Fruit fly (Drosophila melanogaster) whole organism, embryonic: ENCODE measurements around the gene CG8564.

ENCODE experiments used
- Asciz ChIP-seq: fragments of 200-800 bp; sonication (Bioruptor generic); optimal IDR thresholded peaks from 2 replicates; lab custom pipeline; 2017; ENCODE audit warnings: missing biosample characterization, mild to moderate bottlenecking, missing genetic modification characterization, missing genetic modification reagents
- BEAF-32 ChIP-seq: fragments of 200-800 bp; sonication (Bioruptor generic); optimal IDR thresholded peaks from 3 replicates; lab custom pipeline; 2017; ENCODE audit warnings: missing biosample characterization, missing genetic modification characterization, mild to moderate bottlenecking, moderate library complexity, missing genetic modification reagents
- Bdp1 ChIP-seq: fragments of 200-800 bp; sonication (Bioruptor generic); optimal IDR thresholded peaks from 3 replicates; lab custom pipeline; 2016; ENCODE audit warnings: missing biosample characterization, missing genetic modification characterization
- CG11560 ChIP-seq: fragments of 200-800 bp; sonication (Bioruptor generic); IDR thresholded peaks from 3 replicates; pipeline ENCODE4 v1.3.6; 2022; ENCODE audit warnings: missing biosample characterization, missing genetic modification characterization
- CG12219 ChIP-seq: fragments of 200-800 bp; sonication (Bioruptor generic); optimal IDR thresholded peaks from 3 replicates; lab custom pipeline; 2018; ENCODE audit warnings: missing biosample characterization, mild to moderate bottlenecking, missing genetic modification characterization
- CG12942 ChIP-seq: fragments of 200-800 bp; sonication (Bioruptor generic); optimal IDR thresholded peaks from 3 replicates; lab custom pipeline; 2016; ENCODE audit warnings: missing biosample characterization, missing genetic modification characterization
- CG14050 ChIP-seq: fragments of 200-800 bp; sonication (Bioruptor generic); IDR thresholded peaks from 3 replicates; pipeline ENCODE4 v1.3.6; 2022; ENCODE audit warnings: missing biosample characterization, missing genetic modification characterization
- CG15073 ChIP-seq: fragments of 200-800 bp; sonication (Bioruptor generic); optimal IDR thresholded peaks from 2 replicates; lab custom pipeline; 2016; ENCODE audit warnings: missing biosample characterization, missing genetic modification characterization
- CG1602 ChIP-seq: fragments of 200-800 bp; sonication (Bioruptor generic); optimal IDR thresholded peaks from 3 replicates; lab custom pipeline; 2016; ENCODE audit warnings: missing biosample characterization, missing genetic modification characterization
- CG16863 ChIP-seq: fragments of 200-800 bp; sonication (Bioruptor generic); optimal IDR thresholded peaks from 3 replicates; lab custom pipeline; 2016; ENCODE audit warnings: missing biosample characterization, missing genetic modification characterization
- CG18619 ChIP-seq: fragments of 200-800 bp; sonication (Bioruptor generic); optimal IDR thresholded peaks from 3 replicates; lab custom pipeline; 2017; ENCODE audit warnings: missing biosample characterization, mild to moderate bottlenecking, missing genetic modification characterization
- CG2120 ChIP-seq: fragments of 200-800 bp; sonication (Bioruptor generic); optimal IDR thresholded peaks from 3 replicates; lab custom pipeline; 2016; ENCODE audit warnings: missing biosample characterization, missing genetic modification characterization
- CG34376 ChIP-seq: fragments of 200-800 bp; sonication (Bioruptor generic); optimal IDR thresholded peaks from 2 replicates; lab custom pipeline; 2018; ENCODE audit warnings: missing biosample characterization, mild to moderate bottlenecking, missing genetic modification characterization
- CG5245 ChIP-seq: fragments of 200-800 bp; sonication (Bioruptor generic); optimal IDR thresholded peaks from 3 replicates; lab custom pipeline; 2016; ENCODE audit warnings: missing biosample characterization, missing genetic modification characterization
- CG6791 ChIP-seq: fragments of 200-800 bp; sonication (Bioruptor generic); IDR thresholded peaks from 3 replicates; pipeline ENCODE4 v1.3.6; 2022; ENCODE audit warnings: missing biosample characterization, missing genetic modification characterization; ENCODE audit not compliant: partially characterized antibody
- CG7745 ChIP-seq: fragments of 200-800 bp; sonication (Bioruptor generic); optimal IDR thresholded peaks from 2 replicates; lab custom pipeline; 2018; ENCODE audit warnings: missing biosample characterization, mild to moderate bottlenecking, missing genetic modification characterization, moderate library complexity
- CG7839 ChIP-seq: fragments of 200-800 bp; sonication (Bioruptor generic); optimal IDR thresholded peaks from 3 replicates; lab custom pipeline; 2018; ENCODE audit warnings: missing biosample characterization, mild to moderate bottlenecking, missing genetic modification characterization, moderate library complexity
- CG8765 ChIP-seq: fragments of 200-800 bp; sonication (Bioruptor generic); IDR thresholded peaks from 2 replicates; pipeline ENCODE4 v1.3.6; 2022; ENCODE audit warnings: missing biosample characterization, missing genetic modification characterization
- CG8924 ChIP-seq: fragments of 200-800 bp; optimal IDR thresholded peaks from 3 replicates; lab custom pipeline; 2019; ENCODE audit warnings: missing biosample characterization, mild to moderate bottlenecking, missing genetic modification characterization, moderate library complexity
- CkIIα-i1 ChIP-seq: fragments of 200-800 bp; sonication (Bioruptor generic); IDR thresholded peaks from 2 replicates; pipeline ENCODE4 v1.3.6; 2022; ENCODE audit warnings: missing biosample characterization, missing genetic modification characterization
- Ets65A ChIP-seq: fragments of 200-800 bp; sonication (Bioruptor generic); peaks from one replicate; lab custom pipeline; 2016; ENCODE audit warnings: missing biosample characterization, missing genetic modification characterization
- Fer3 ChIP-seq: fragments of 200-800 bp; sonication (Bioruptor generic); optimal IDR thresholded peaks from 2 replicates; lab custom pipeline; 2018; ENCODE audit warnings: missing biosample characterization, mild to moderate bottlenecking, missing genetic modification characterization, moderate library complexity
- HLHmδ ChIP-seq: fragments of 200-800 bp; sonication (Bioruptor generic); optimal IDR thresholded peaks from 2 replicates; lab custom pipeline; 2018; ENCODE audit warnings: missing biosample characterization, mild to moderate bottlenecking, missing genetic modification characterization, moderate library complexity
- HmgD ChIP-seq: fragments of 200-800 bp; sonication (Bioruptor generic); optimal IDR thresholded peaks from 3 replicates; lab custom pipeline; 2016; ENCODE audit warnings: missing biosample characterization, missing genetic modification characterization
- Mrtf ChIP-seq: fragments of 200-800 bp; sonication (Bioruptor generic); IDR thresholded peaks from 3 replicates; pipeline ENCODE4 v1.3.6; 2022; ENCODE audit warnings: missing biosample characterization, missing genetic modification characterization
- Nf-YA ChIP-seq: fragments of 200-800 bp; sonication (Bioruptor generic); IDR thresholded peaks from 2 replicates; pipeline ENCODE4 v1.3.6; 2022; ENCODE audit warnings: missing biosample characterization, missing genetic modification characterization
- Oli ChIP-seq: fragments of 200-800 bp; sonication (Bioruptor generic); optimal IDR thresholded peaks from 2 replicates; lab custom pipeline; 2018; ENCODE audit warnings: missing biosample characterization, mild to moderate bottlenecking, missing genetic modification characterization, moderate library complexity
- Sry-δ ChIP-seq: fragments of 200-800 bp; sonication (Bioruptor generic); optimal IDR thresholded peaks from 2 replicates; lab custom pipeline; 2016; ENCODE audit warnings: missing biosample characterization, missing genetic modification characterization
- Xrp1 ChIP-seq: fragments of 200-800 bp; sonication (Bioruptor generic); IDR thresholded peaks from 2 replicates; pipeline ENCODE4 v1.3.6; 2022; ENCODE audit warnings: missing biosample characterization, missing genetic modification characterization
- aop ChIP-seq: fragments of 200-800 bp; sonication (Bioruptor generic); IDR thresholded peaks from 2 replicates; pipeline ENCODE4 v1.3.6; 2022; ENCODE audit warnings: missing biosample characterization, missing genetic modification characterization
- chinmo ChIP-seq: fragments of 200-800 bp; sonication (Bioruptor generic); IDR thresholded peaks from 4 replicates; pipeline ENCODE4 v1.3.6; 2022; ENCODE audit warnings: missing biosample characterization, missing genetic modification characterization; ENCODE audit not compliant: partially characterized antibody
- chn ChIP-seq: fragments of 200-800 bp; sonication (Bioruptor generic); optimal IDR thresholded peaks from 2 replicates; lab custom pipeline; 2016; ENCODE audit warnings: missing biosample characterization, missing genetic modification characterization
- dati ChIP-seq: fragments of 200-800 bp; sonication (Bioruptor generic); IDR thresholded peaks from 2 replicates; pipeline ENCODE4 v1.3.6; 2022; ENCODE audit warnings: missing biosample characterization, missing genetic modification characterization
- fd3F ChIP-seq: fragments of 200-800 bp; sonication (Bioruptor generic); optimal IDR thresholded peaks from 2 replicates; lab custom pipeline; 2018; ENCODE audit warnings: missing biosample characterization, mild to moderate bottlenecking, missing genetic modification characterization, moderate library complexity
- hkb ChIP-seq, 2 experiments: fragments of 200-800 bp in 1 of 2; fragments of >200 bp in 1 of 2; sonication (Bioruptor generic) in 1 of 2; IDR thresholded peaks in 1 of 2; optimal IDR thresholded peaks in 1 of 2; 2 replicates each; pipeline versions ENCODE4 v1.3.6 to Lab custom; 2017 to 2022; ENCODE audit warnings: missing biosample characterization in 1 of 2, missing genetic modification characterization in 1 of 2
- lab ChIP-seq: fragments of 200-800 bp; sonication (Bioruptor generic); optimal IDR thresholded peaks from 3 replicates; lab custom pipeline; 2017; ENCODE audit warnings: missing biosample characterization, missing genetic modification characterization, mild to moderate bottlenecking, moderate library complexity, missing genetic modification reagents
- mirr ChIP-seq: fragments of 200-800 bp; sonication (Bioruptor generic); optimal IDR thresholded peaks from 3 replicates; lab custom pipeline; 2018; ENCODE audit warnings: missing biosample characterization, mild to moderate bottlenecking, missing genetic modification characterization
- onecut ChIP-seq: fragments of 200-800 bp; sonication (Bioruptor generic); IDR thresholded peaks from 2 replicates; pipeline ENCODE4 v1.3.6; 2022; ENCODE audit warnings: missing biosample characterization, missing genetic modification characterization
- otp ChIP-seq: fragments of 200-800 bp; sonication (Bioruptor generic); IDR thresholded peaks from 3 replicates; pipeline ENCODE4, ENCODE4 v1.3.6; 2022; ENCODE audit warnings: missing biosample characterization, missing genetic modification characterization
- pan ChIP-seq, 4 experiments: fragments of >200 bp in 3 of 4; fragments of 200-800 bp in 1 of 4; sonication (Bioruptor generic) in 1 of 4; optimal IDR thresholded peaks in 3 of 4; IDR thresholded peaks in 1 of 4; 2 replicates each; pipeline versions ENCODE4 v1.3.6 to Lab custom; 2017 to 2022; ENCODE audit warnings: missing biosample characterization in 2 of 4, missing genetic modification characterization in 2 of 4, mixed read lengths in 1 of 4
- pros ChIP-seq: fragments of 200-800 bp; sonication (Bioruptor generic); optimal IDR thresholded peaks from 3 replicates; lab custom pipeline; 2019; ENCODE audit warnings: missing biosample characterization, mild to moderate bottlenecking, missing genetic modification characterization, moderate library complexity
- sim ChIP-seq: fragments of 200-800 bp; sonication (Bioruptor generic); IDR thresholded peaks from 2 replicates; pipeline ENCODE4 v1.3.6; 2022; ENCODE audit warnings: missing biosample characterization, missing genetic modification characterization
- slbo ChIP-seq: fragments of 200-800 bp; sonication (Bioruptor generic); IDR thresholded peaks from 2 replicates; pipeline ENCODE4 v1.3.6; 2022; ENCODE audit warnings: missing biosample characterization, missing genetic modification characterization
- tap ChIP-seq: fragments of 200-800 bp; optimal IDR thresholded peaks from 3 replicates; lab custom pipeline; 2019; ENCODE audit warnings: missing biosample characterization, mild to moderate bottlenecking, missing genetic modification characterization, moderate library complexity
- tll ChIP-seq, 2 experiments: fragments of 200-800 bp in 1 of 2; fragments of >200 bp in 1 of 2; sonication (Bioruptor generic) in 1 of 2; optimal IDR thresholded peaks; 2 replicates each; lab custom pipeline; 2017 to 2019; ENCODE audit warnings: missing biosample characterization in 2 of 2, missing genetic modification characterization in 2 of 2, mild to moderate bottlenecking in 1 of 2, moderate library complexity in 1 of 2
- toy ChIP-seq: fragments of 200-800 bp; sonication (Bioruptor generic); IDR thresholded peaks from 2 replicates; pipeline ENCODE4 v1.3.6; 2022; ENCODE audit warnings: missing biosample characterization, missing genetic modification characterization
- twi ChIP-seq: fragments of 200-800 bp; optimal IDR thresholded peaks from 2 replicates; lab custom pipeline; 2019; ENCODE audit warnings: missing biosample characterization, mild to moderate bottlenecking, missing genetic modification characterization, moderate library complexity
- zfh1 ChIP-seq: fragments of 200-800 bp; sonication (Bioruptor generic); IDR thresholded peaks from 3 replicates; pipeline ENCODE4 v1.3.6; 2022; ENCODE audit warnings: missing biosample characterization, missing genetic modification characterization

Gene CG8564

DNA sequence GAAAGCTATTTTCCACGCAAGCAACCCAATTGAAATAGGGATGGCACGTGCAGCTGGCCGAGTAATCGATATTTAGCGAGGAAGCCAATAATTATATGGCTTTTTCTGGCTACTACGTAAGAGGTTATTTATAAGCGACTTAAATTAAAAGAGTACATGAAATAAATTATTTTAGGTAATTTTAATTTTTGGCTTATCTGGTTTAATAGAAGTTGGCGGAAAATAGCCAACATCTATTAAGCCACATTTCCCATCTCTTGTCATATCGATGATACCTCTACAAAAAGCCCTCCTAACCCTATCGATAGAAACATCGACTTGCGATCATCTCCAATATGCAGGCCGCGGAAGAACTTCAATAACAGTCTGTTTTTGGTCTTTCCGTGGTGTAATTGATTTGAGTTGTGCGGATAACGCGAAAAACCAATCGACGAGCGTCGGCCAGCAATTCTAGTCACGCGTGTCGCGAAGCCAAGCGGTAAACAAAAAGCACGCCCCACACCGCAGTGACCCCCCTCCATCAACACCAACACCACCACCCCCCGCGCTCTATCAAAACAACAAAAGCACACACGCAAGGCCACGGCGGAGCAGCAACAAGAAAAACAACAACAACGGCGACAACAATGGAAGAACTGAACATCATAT lies 39.6 kb downstream of the CG8564 start, which contains the start of the genes Srp19 and qm (continued):
- TF ChIP-seq sim (GFP tag; lab: Robert Waterston, UW) (0 out of 2 replicates have a peak, but pooled peaks have one; percentile 31), Fer3 (tag; lab: Kevin White, UChicago) (peak; percentile 26), chinmo (GFP tag; lab: Robert Waterston, UW) (peak; percentile 97), Nf-YA (GFP tag; lab: Robert Waterston, UW) (no peak), CG14050 (GFP tag; lab: Robert Waterston, UW) (no peak), otp (GFP tag; lab: Robert Waterston, UW) (0 out of 3 replicates have a peak, but pooled peaks have one; percentile 5), Bdp1 (GFP tag; lab: Kevin White, UChicago) (no peak), Oli (tag; lab: Kevin White, UChicago) (peak; percentile 5), CG1602 (GFP tag; lab: Kevin White, UChicago) (peak; percentile 36), tap (tag; lab: Kevin White, UChicago) (no peak), CG8924 (tag; lab: Kevin White, UChicago) (peak; percentile 46), pan (optimal IDR thresholded peaks at IDR 0.05; lab: Kevin White, UChicago) (no peak), pan (GFP tag; optimal IDR thresholded peaks at IDR 0.05 in 1 of 2, IDR thresholded peaks at IDR 0.05 in 1 of 2) (peak in 1 of 2 experiments; percentile 63), CG8765 (GFP tag; lab: Robert Waterston, UW) (no peak), CG7745 (tag; lab: Kevin White, UChicago) (no peak), zfh1 (GFP tag; lab: Robert Waterston, UW) (peak; percentile 58; the same call in 2 of the 3 replicates), HmgD (no peak), CkIIα-i1 (GFP tag; lab: Robert Waterston, UW) (peak; percentile 26; the same call in 1 of the 2 replicates), CG12219 (GFP tag; lab: Kevin White, UChicago) (no peak), CG5245 (GFP tag; lab: Kevin White, UChicago) (peak; percentile 27), HLHmδ (GFP tag; lab: Kevin White, UChicago) (peak; percentile 59), BEAF-32 (GFP tag; lab: Kevin White, UChicago) (peak; percentile 95), Sry-δ (GFP tag; lab: Kevin White, UChicago) (peak; percentile 94), Ets65A (GFP tag; lab: Kevin White, UChicago) (peak; percentile 97), CG16863 (GFP tag; lab: Kevin White, UChicago) (peak; percentile 25), toy (no peak), Xrp1 (GFP tag; lab: Robert Waterston, UW) (peak; percentile 44; the same call in 1 of the 2 replicates), CG12942 (GFP tag; lab: Kevin White, UChicago) (peak; percentile 19), CG15073 (GFP tag; lab: Kevin White, UChicago) (no peak), CG6791 (GFP tag; lab: Robert Waterston, UW) (peak; percentile 83; the same call in 2 of the 3 replicates), CG34376 (GFP tag; lab: Kevin White, UChicago) (peak; percentile 41), dati (GFP tag; lab: Robert Waterston, UW) (no peak), pros (GFP tag; lab: Kevin White, UChicago) (peak; percentile 26), slbo (GFP tag; lab: Robert Waterston, UW) (peak; percentile 67; the same call in 1 of the 2 replicates), twi (tag; lab: Kevin White, UChicago) (no peak), CG7839 (tag; lab: Kevin White, UChicago) (peak; percentile 51), mirr (GFP tag; lab: Kevin White, UChicago) (peak; percentile 22), Mrtf (GFP tag; lab: Robert Waterston, UW) (no peak), CG2120 (GFP tag; lab: Kevin White, UChicago) (peak; percentile 78), lab (GFP tag; lab: Kevin White, UChicago) (peak; percentile 55), onecut (peak; percentile 44; the same call in 1 of the 2 replicates), fd3F (no peak), aop (GFP tag; lab: Robert Waterston, UW) (peak; percentile 53; the same call in 1 of the 2 replicates), CG11560 (no peak), chn (peak; percentile 44), CG18619 (peak; percentile 13), Asciz (GFP tag; lab: Kevin White, UChicago) (no peak), hkb (optimal IDR thresholded peaks at IDR 0.05; lab: Kevin White, UChicago) (peak; percentile 68), hkb (GFP tag; IDR thresholded peaks at IDR 0.05; lab: Robert Waterston, UW) (peak; percentile 35; the same call in 1 of the 2 replicates), tll (GFP tag; optimal IDR thresholded peaks at IDR 0.05; lab: Kevin White, UChicago) (peak; percentile 6 to 63)
